Fruit fly (Drosophila melanogaster): ENCODE measurements around the gene CG14135.

DNA sequence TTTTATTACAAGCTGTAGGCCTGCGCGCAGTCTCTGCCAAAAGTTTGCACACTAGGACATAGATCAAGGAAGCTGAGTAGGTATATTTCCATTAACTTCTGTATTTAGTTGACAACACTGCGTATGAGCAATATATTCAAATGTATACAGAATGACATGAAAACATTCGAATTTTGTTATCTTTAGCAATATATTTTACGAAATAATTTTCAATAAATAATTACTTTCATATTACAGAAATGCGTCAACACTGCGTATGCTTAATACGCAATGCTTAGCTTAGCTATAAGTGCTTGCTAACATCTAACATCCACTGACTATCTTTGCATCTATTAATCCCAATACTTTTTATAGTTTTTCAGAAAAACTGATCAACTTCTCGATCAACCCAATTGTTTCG is 25.0 kb downstream of the CG14135 start:
- no peak for TF ChIP-seq cyc (GFP tag; optimal IDR thresholded peaks at IDR 0.05)
- no peak for TF ChIP-seq fd85E (GFP tag; optimal IDR thresholded peaks at IDR 0.05)
- no peak for TF ChIP-seq Gug (GFP tag; IDR thresholded peaks at IDR 0.05)
- 0 out of 3 replicates have a peak, but pooled peaks have one; percentile 9 for TF ChIP-seq eg (GFP tag; IDR thresholded peaks at IDR 0.05)
- no peak for TF ChIP-seq Eip93F (GFP tag; optimal IDR thresholded peaks at IDR 0.05)
- TF ChIP-seq fd59A (GFP tag; optimal IDR thresholded peaks at IDR 0.05): peak; percentile 11

All from whole organism, prepupa.